Worm (Caenorhabditis elegans) whole organism, midembryonic: Measurements from ENCODE around the gene T28C6.11.

Experiments used
- T22C8.4 ChIP-seq: fragments of 200-800 bp; sonication (Bioruptor generic); IDR thresholded peaks from 2 replicates; pipeline ENCODE4 v1.3.6; 2022; ENCODE audit warnings: missing genetic modification characterization, missing compliant biosample characterization
- cog-1 ChIP-seq: sonication (generic microtip); optimal IDR thresholded peaks from 2 replicates; lab custom pipeline; 2016; ENCODE audit warnings: missing genetic modification characterization, missing compliant biosample characterization
- flt-1 ChIP-seq: fragments of 200-800 bp; sonication (Bioruptor generic); IDR thresholded peaks from 2 replicates; pipeline ENCODE4 v1.3.6; 2022; ENCODE audit warnings: missing genetic modification characterization, missing compliant biosample characterization
- klf-2 ChIP-seq: fragments of 200-800 bp; sonication (Bioruptor generic); conservative IDR thresholded peaks from 2 replicates; pipeline ENCODE4 v1.3.6; 2022; ENCODE audit warnings: missing genetic modification reagents, missing genetic modification characterization, missing compliant biosample characterization
- med-1 ChIP-seq: sonication (generic microtip); optimal IDR thresholded peaks from 2 replicates; lab custom pipeline; 2017; ENCODE audit warnings: missing genetic modification characterization, mild to moderate bottlenecking, missing compliant biosample characterization, antibody characterized with exemption, missing genetic modification reagents; ENCODE audit not compliant: insufficient read depth
- ref-1 ChIP-seq: fragments of 200-800 bp; sonication (Bioruptor generic); conservative IDR thresholded peaks from 2 replicates; pipeline ENCODE4 v1.3.6; 2022; ENCODE audit warnings: missing genetic modification reagents, missing genetic modification characterization, missing compliant biosample characterization
- tab-1 ChIP-seq: fragments of 200-800 bp; sonication (Bioruptor generic); IDR thresholded peaks from 2 replicates; pipeline ENCODE4 v1.3.6; 2022; ENCODE audit warnings: missing genetic modification characterization, missing compliant biosample characterization
- ztf-23 ChIP-seq: fragments of 200-800 bp; sonication (Bioruptor generic); IDR thresholded peaks from 2 replicates; pipeline ENCODE4 v1.3.6; 2022; ENCODE audit warnings: missing genetic modification reagents, missing genetic modification characterization, missing compliant biosample characterization
- ztf-29 ChIP-seq: fragments of 200-800 bp; sonication (Bioruptor generic); IDR thresholded peaks from 2 replicates; pipeline ENCODE4 v1.3.6; 2022; ENCODE audit warnings: missing genetic modification reagents, missing genetic modification characterization, missing compliant biosample characterization

- no peak for TF ChIP-seq flt-1 (GFP tag; lab: Robert Waterston, UW)
- TF ChIP-seq klf-2 (GFP tag; lab: Robert Waterston, UW): no peak
- no peak for TF ChIP-seq ztf-23
- no peak for TF ChIP-seq cog-1
- TF ChIP-seq tab-1: no peak
- no peak for TF ChIP-seq ztf-29 (GFP tag; lab: Robert Waterston, UW)
- TF ChIP-seq T22C8.4: no peak
- no peak for TF ChIP-seq med-1 (GFP tag; lab: Kevin White, UChicago)
- TF ChIP-seq ref-1 (GFP tag; lab: Robert Waterston, UW): no peak
Measured at ce11 chrIV:8830591-8830990, 9.5 kb downstream of the T28C6.11 start, which contains the start of gene T28C6.8.
